Worm (Caenorhabditis elegans) whole organism, mixed stage, embryonic: ENCODE data around the gene nlp-1.

ENCODE experiments used
- M03D4.4 ChIP-seq: sonication (generic microtip); optimal IDR thresholded peaks from 2 replicates; lab custom pipeline; 2017; ENCODE audit warnings: mild to moderate bottlenecking, missing genetic modification characterization, missing compliant biosample characterization
- drap-1 ChIP-seq: fragments of 200-800 bp; sonication (Bioruptor generic); optimal IDR thresholded peaks from 3 replicates; lab custom pipeline; 2018; ENCODE audit warnings: mild to moderate bottlenecking, missing genetic modification characterization, missing compliant biosample characterization
- lsy-2 ChIP-seq: fragments of 150-350 bp; optimal IDR thresholded peaks from 2 replicates; lab custom pipeline; 2014; ENCODE audit warnings: missing biosample characterization, missing genetic modification characterization
- nhr-12 ChIP-seq: fragments of 150-350 bp; optimal IDR thresholded peaks from 2 replicates; lab custom pipeline; 2014; ENCODE audit warnings: missing biosample characterization, missing genetic modification characterization
- pha-4 ChIP-seq: fragments of 150-350 bp; optimal IDR thresholded peaks from 2 replicates; lab custom pipeline; 2018; ENCODE audit warnings: missing biosample characterization, missing genetic modification reagents, missing genetic modification characterization
- snpc-4 ChIP-seq: fragments of 150-350 bp; optimal IDR thresholded peaks from 2 replicates; lab custom pipeline; 2014; ENCODE audit warnings: missing biosample characterization, missing genetic modification characterization
- unc-62 ChIP-seq: fragments of 150-350 bp; optimal IDR thresholded peaks from 2 replicates; lab custom pipeline; 2014; ENCODE audit warnings: missing biosample characterization, missing genetic modification reagents, missing genetic modification characterization
- ztf-11 ChIP-seq: fragments of 150-350 bp; optimal IDR thresholded peaks from 2 replicates; lab custom pipeline; 2014; ENCODE audit warnings: missing biosample characterization, missing genetic modification characterization

DNA sequence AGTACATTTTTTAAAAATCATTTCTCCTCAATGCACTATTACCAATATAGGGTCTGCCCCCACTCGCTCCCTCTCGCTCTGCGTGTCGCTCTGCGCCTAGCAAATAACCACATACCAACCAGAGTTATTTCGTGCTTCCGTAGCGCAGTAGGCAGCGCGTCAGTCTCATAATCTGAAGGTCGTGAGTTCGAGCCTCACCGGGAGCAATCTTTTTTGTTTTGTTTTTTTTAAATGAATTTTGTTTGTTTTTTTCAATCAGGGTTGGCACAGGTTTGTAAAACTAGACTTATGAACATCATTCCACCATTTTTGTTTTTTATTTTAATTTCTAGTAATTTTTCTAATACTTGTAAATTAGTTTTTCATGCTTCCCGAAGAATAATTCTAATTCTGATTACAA lies 29.8 kb upstream of the nlp-1 start:
- peak; percentile 91 for TF ChIP-seq drap-1 (GFP tag; lab: Kevin White, UChicago)
- TF ChIP-seq M03D4.4 (tag; lab: Kevin White, UChicago), result peak; percentile 93
- peak; percentile 28 for TF ChIP-seq pha-4 (tag; lab: Kevin White, UChicago)
- peak; percentile 21 for TF ChIP-seq unc-62
- TF ChIP-seq lsy-2, result peak; percentile 34
- no peak for TF ChIP-seq snpc-4 (tag; lab: Kevin White, UChicago)
- TF ChIP-seq ztf-11, result no peak
- no peak for TF ChIP-seq nhr-12 (tag; lab: Kevin White, UChicago)
